Worm (Caenorhabditis elegans) whole organism, midembryonic: ENCODE data around the gene F41B4.2.

ENCODE experiments used
- T22C8.4 ChIP-seq: fragments of 200-800 bp; sonication (Bioruptor generic); IDR thresholded peaks from 2 replicates; pipeline ENCODE4 v1.3.6; 2022; ENCODE audit warnings: missing genetic modification characterization, missing compliant biosample characterization
- cog-1 ChIP-seq: sonication (generic microtip); optimal IDR thresholded peaks from 2 replicates; lab custom pipeline; 2016; ENCODE audit warnings: missing genetic modification characterization, missing compliant biosample characterization
- flt-1 ChIP-seq: fragments of 200-800 bp; sonication (Bioruptor generic); IDR thresholded peaks from 2 replicates; pipeline ENCODE4 v1.3.6; 2022; ENCODE audit warnings: missing genetic modification characterization, missing compliant biosample characterization
- klf-2 ChIP-seq: fragments of 200-800 bp; sonication (Bioruptor generic); conservative IDR thresholded peaks from 2 replicates; pipeline ENCODE4 v1.3.6; 2022; ENCODE audit warnings: missing genetic modification reagents, missing genetic modification characterization, missing compliant biosample characterization
- med-1 ChIP-seq: sonication (generic microtip); optimal IDR thresholded peaks from 2 replicates; lab custom pipeline; 2017; ENCODE audit warnings: missing genetic modification characterization, mild to moderate bottlenecking, missing compliant biosample characterization, antibody characterized with exemption, missing genetic modification reagents; ENCODE audit not compliant: insufficient read depth
- ref-1 ChIP-seq: fragments of 200-800 bp; sonication (Bioruptor generic); conservative IDR thresholded peaks from 2 replicates; pipeline ENCODE4 v1.3.6; 2022; ENCODE audit warnings: missing genetic modification reagents, missing genetic modification characterization, missing compliant biosample characterization
- tab-1 ChIP-seq: fragments of 200-800 bp; sonication (Bioruptor generic); IDR thresholded peaks from 2 replicates; pipeline ENCODE4 v1.3.6; 2022; ENCODE audit warnings: missing genetic modification characterization, missing compliant biosample characterization
- ztf-23 ChIP-seq: fragments of 200-800 bp; sonication (Bioruptor generic); IDR thresholded peaks from 2 replicates; pipeline ENCODE4 v1.3.6; 2022; ENCODE audit warnings: missing genetic modification reagents, missing genetic modification characterization, missing compliant biosample characterization
- ztf-29 ChIP-seq: fragments of 200-800 bp; sonication (Bioruptor generic); IDR thresholded peaks from 2 replicates; pipeline ENCODE4 v1.3.6; 2022; ENCODE audit warnings: missing genetic modification reagents, missing genetic modification characterization, missing compliant biosample characterization

F41B4.2 gene

ce11 chrX:6807137-6807861, 27.8 kb downstream of the F41B4.2 start:
- TF ChIP-seq ztf-23 (GFP tag; lab: Robert Waterston, UW) = no peak

ce11 chrX:6806463-6806862, 28.6 kb downstream of the F41B4.2 start, which contains the start of gene atg-2:
Gene atg-2, plus strand, starts transcription at chrX:6806763.
- no peak for TF ChIP-seq ref-1 (GFP tag; lab: Robert Waterston, UW)
- TF ChIP-seq flt-1 (GFP tag; lab: Robert Waterston, UW) = no peak
- no peak for TF ChIP-seq T22C8.4 (GFP tag; lab: Robert Waterston, UW)
- TF ChIP-seq cog-1 (tag; lab: Kevin White, UChicago) = no peak
- TF ChIP-seq klf-2 (GFP tag; lab: Robert Waterston, UW) = no peak
- 0 out of 2 replicates have a peak, but pooled peaks have one; percentile 35 for TF ChIP-seq tab-1 (GFP tag; lab: Robert Waterston, UW)

ce11 chrX:6805427-6805826, 29.6 kb downstream of the F41B4.2 start:
- no peak for TF ChIP-seq ztf-29 (GFP tag; lab: Robert Waterston, UW)
- no peak for TF ChIP-seq T22C8.4 (GFP tag; lab: Robert Waterston, UW)
- TF ChIP-seq cog-1 (tag; lab: Kevin White, UChicago) = no peak
- no peak for TF ChIP-seq tab-1 (GFP tag; lab: Robert Waterston, UW)
- no peak for TF ChIP-seq klf-2 (GFP tag; lab: Robert Waterston, UW)
- TF ChIP-seq ztf-23 (GFP tag; lab: Robert Waterston, UW) = no peak
- TF ChIP-seq ref-1 (GFP tag; lab: Robert Waterston, UW) = no peak
- TF ChIP-seq flt-1 (GFP tag; lab: Robert Waterston, UW) = no peak
- TF ChIP-seq med-1 = no peak

- TF ChIP-seq tab-1 (GFP tag; lab: Robert Waterston, UW) = no peak
- TF ChIP-seq flt-1 (GFP tag; lab: Robert Waterston, UW) = no peak
- TF ChIP-seq ztf-23 (GFP tag; lab: Robert Waterston, UW) = no peak
These were observed 30.2 kb downstream of the F41B4.2 start for ce11 chrX:6804857-6805256.

ce11 chrX:6804405-6804804, 30.7 kb downstream of the F41B4.2 start:
- no peak for TF ChIP-seq tab-1 (GFP tag; lab: Robert Waterston, UW)
- no peak for TF ChIP-seq cog-1 (tag; lab: Kevin White, UChicago)
- no peak for TF ChIP-seq med-1
- TF ChIP-seq flt-1 (GFP tag; lab: Robert Waterston, UW) = no peak
- TF ChIP-seq ztf-29 (GFP tag; lab: Robert Waterston, UW) = no peak
- TF ChIP-seq ref-1 (GFP tag; lab: Robert Waterston, UW) = no peak
- no peak for TF ChIP-seq ztf-23 (GFP tag; lab: Robert Waterston, UW)
- no peak for TF ChIP-seq klf-2 (GFP tag; lab: Robert Waterston, UW)
- TF ChIP-seq T22C8.4 (GFP tag; lab: Robert Waterston, UW) = no peak

- TF ChIP-seq flt-1 (GFP tag; lab: Robert Waterston, UW) (no peak), cog-1 (tag; lab: Kevin White, UChicago) (no peak), T22C8.4 (GFP tag; lab: Robert Waterston, UW) (no peak), med-1 (no peak), klf-2 (GFP tag; lab: Robert Waterston, UW) (no peak), tab-1 (GFP tag; lab: Robert Waterston, UW) (no peak), ztf-23 (GFP tag; lab: Robert Waterston, UW) (no peak), ztf-29 (GFP tag; lab: Robert Waterston, UW) (no peak), ref-1 (GFP tag; lab: Robert Waterston, UW) (no peak)
These were observed 33.5 kb downstream of the F41B4.2 start for ce11 chrX:6801546-6801945.

ce11 chrX:6799776-6800175, 35.3 kb downstream of the F41B4.2 start, which contains the start of gene M03A8.3:
Gene M03A8.3, plus strand, starts transcription at chrX:6800053.
- TF ChIP-seq ztf-23 (GFP tag; lab: Robert Waterston, UW) = no peak
- no peak for TF ChIP-seq med-1
- TF ChIP-seq ztf-29 (GFP tag; lab: Robert Waterston, UW) = no peak
- TF ChIP-seq ref-1 (GFP tag; lab: Robert Waterston, UW) = no peak
- no peak for TF ChIP-seq flt-1 (GFP tag; lab: Robert Waterston, UW)
- no peak for TF ChIP-seq cog-1 (tag; lab: Kevin White, UChicago)
- no peak for TF ChIP-seq tab-1 (GFP tag; lab: Robert Waterston, UW)
- TF ChIP-seq klf-2 (GFP tag; lab: Robert Waterston, UW) = no peak
- TF ChIP-seq T22C8.4 (GFP tag; lab: Robert Waterston, UW) = no peak

ce11 chrX:6795843-6796521, 39.1 kb downstream of the F41B4.2 start:
- TF ChIP-seq ztf-23 (GFP tag; lab: Robert Waterston, UW) = no peak
- no peak for TF ChIP-seq klf-2 (GFP tag; lab: Robert Waterston, UW)
- no peak for TF ChIP-seq flt-1 (GFP tag; lab: Robert Waterston, UW)
- TF ChIP-seq T22C8.4 (GFP tag; lab: Robert Waterston, UW) = no peak
- TF ChIP-seq cog-1 (tag; lab: Kevin White, UChicago) = no peak
- no peak for TF ChIP-seq ref-1 (GFP tag; lab: Robert Waterston, UW)
- TF ChIP-seq ztf-29 (GFP tag; lab: Robert Waterston, UW) = no peak
- TF ChIP-seq med-1 = no peak
- no peak for TF ChIP-seq tab-1 (GFP tag; lab: Robert Waterston, UW)

- TF ChIP-seq klf-2 (GFP tag; lab: Robert Waterston, UW) (no peak), flt-1 (GFP tag; lab: Robert Waterston, UW) (no peak), ztf-23 (GFP tag; lab: Robert Waterston, UW) (no peak), tab-1 (GFP tag; lab: Robert Waterston, UW) (no peak), cog-1 (tag; lab: Kevin White, UChicago) (no peak), T22C8.4 (GFP tag; lab: Robert Waterston, UW) (no peak), med-1 (no peak), ref-1 (GFP tag; lab: Robert Waterston, UW) (no peak), ztf-29 (GFP tag; lab: Robert Waterston, UW) (no peak)
These were observed 42.6 kb downstream of the F41B4.2 start for ce11 chrX:6792281-6793003.
